Comparison of ENCODE assay signal across 1 fruit fly cellular context in genomic region chr3R:4912130-4912549, dm6.
TF ChIP-seq lines count a peak whose summit lies in the region.

No protein-coding gene starts in this region.

TF ChIP-seq in whole organism, embryonic, 481 proteins besides CTCF, POLR2A, EP300 and RAD21 (continued from another document and continues in another):
- TF ChIP-seq fd64A (GFP tag; optimal IDR thresholded peaks at IDR 0.05; lab: Kevin White, UChicago) (peak; percentile 21), E2f1 (GFP tag; IDR thresholded peaks at IDR 0.05; lab: Robert Waterston, UW) (peak; percentile 59), abd-A (tag; optimal IDR thresholded peaks at IDR 0.05; lab: Kevin White, UChicago) (no peak), Lim3 (GFP tag; IDR thresholded peaks at IDR 0.05; lab: Robert Waterston, UW) (no peak), CG34376 (GFP tag; optimal IDR thresholded peaks at IDR 0.05; lab: Kevin White, UChicago) (peak; percentile 89), yki (optimal IDR thresholded peaks at IDR 0.05; lab: Kevin White, UChicago) (no peak), chif (GFP tag; optimal IDR thresholded peaks at IDR 0.05; lab: Kevin White, UChicago) (peak; percentile 41 to 54), CG17385 (GFP tag; optimal IDR thresholded peaks at IDR 0.05; lab: Kevin White, UChicago) (peak; percentile 68), gem (tag; optimal IDR thresholded peaks at IDR 0.05; lab: Kevin White, UChicago) (peak; percentile 72), sr (GFP tag; IDR thresholded peaks at IDR 0.05; lab: Robert Waterston, UW) (no peak), CG2712 (tag; optimal IDR thresholded peaks at IDR 0.05; lab: Kevin White, UChicago) (peak; percentile 66), Spps (tag; optimal IDR thresholded peaks at IDR 0.05; lab: Kevin White, UChicago) (peak; percentile 11), CkIIα-i1 (GFP tag; IDR thresholded peaks at IDR 0.05; lab: Robert Waterston, UW) (no peak), Doc2 (GFP tag; IDR thresholded peaks at IDR 0.05; lab: Robert Waterston, UW) (0 out of 2 replicates have a peak, but pooled peaks have one; percentile 14), al (GFP tag; IDR thresholded peaks at IDR 0.05; lab: Robert Waterston, UW) (peak; percentile 56; the same call in 1 of the 2 replicates), CG2199 (GFP tag; IDR thresholded peaks at IDR 0.05; lab: Robert Waterston, UW) (0 out of 3 replicates have a peak, but pooled peaks have one; percentile 63), CG6254 (GFP tag; optimal IDR thresholded peaks at IDR 0.05; lab: Kevin White, UChicago) (peak; percentile 24), Dref (GFP tag; IDR thresholded peaks at IDR 0.05; lab: Robert Waterston, UW) (no peak), NK7.1 (GFP tag; optimal IDR thresholded peaks at IDR 0.05; lab: Kevin White, UChicago) (peak; percentile 20), CG6689 (GFP tag; IDR thresholded peaks at IDR 0.05; lab: Robert Waterston, UW) (peak; percentile 56), CG4424 (GFP tag; optimal IDR thresholded peaks at IDR 0.05; lab: Kevin White, UChicago) (peak; percentile 46), CG7987 (GFP tag; optimal IDR thresholded peaks at IDR 0.05; lab: Kevin White, UChicago) (peak; percentile 16), schlank (tag; optimal IDR thresholded peaks at IDR 0.05; lab: Kevin White, UChicago) (peak; percentile 71), wek (GFP tag; optimal IDR thresholded peaks at IDR 0.05; lab: Kevin White, UChicago) (peak; percentile 63), B-H1 (GFP tag; IDR thresholded peaks at IDR 0.05; lab: Robert Waterston, UW) (no peak), cad (GFP tag; optimal IDR thresholded peaks at IDR 0.05; lab: Kevin White, UChicago) (no peak), ato (GFP tag; IDR thresholded peaks at IDR 0.05; lab: Robert Waterston, UW; ENCODE audit: partially characterized antibody) (no peak), stc (GFP tag; IDR thresholded peaks at IDR 0.05; lab: Robert Waterston, UW) (peak; percentile 54; the same call in 1 of the 2 replicates), Fer2 (tag; optimal IDR thresholded peaks at IDR 0.05; lab: Kevin White, UChicago) (peak; percentile 51), CG15514 (GFP tag; optimal IDR thresholded peaks at IDR 0.05; lab: Kevin White, UChicago) (peak; percentile 57), CG10321 (GFP tag; IDR thresholded peaks at IDR 0.05; lab: Robert Waterston, UW) (no peak), CG4282 (GFP tag; optimal IDR thresholded peaks at IDR 0.05; lab: Kevin White, UChicago) (no peak), CG42726 (GFP tag; IDR thresholded peaks at IDR 0.05; lab: Robert Waterston, UW; ENCODE audit: partially characterized antibody) (no peak), CG6813 (GFP tag; optimal IDR thresholded peaks at IDR 0.05; lab: Kevin White, UChicago) (peak; percentile 45), CG8944 (GFP tag; optimal IDR thresholded peaks at IDR 0.05; lab: Kevin White, UChicago) (peak; percentile 54), Sox100B (GFP tag; optimal IDR thresholded peaks at IDR 0.05; lab: Kevin White, UChicago) (peak; percentile 3), pfk (GFP tag; optimal IDR thresholded peaks at IDR 0.05; lab: Kevin White, UChicago) (no peak), h (optimal IDR thresholded peaks at IDR 0.05; lab: Kevin White, UChicago) (no peak), dysf (GFP tag; IDR thresholded peaks at IDR 0.05; lab: Robert Waterston, UW) (peak; percentile 80), HLH4C (GFP tag; IDR thresholded peaks at IDR 0.05; lab: Robert Waterston, UW; ENCODE audit: partially characterized antibody) (no peak), CG32772 (GFP tag; IDR thresholded peaks at IDR 0.05; lab: Robert Waterston, UW) (peak; percentile 69), HmgZ (tag; optimal IDR thresholded peaks at IDR 0.05; lab: Kevin White, UChicago) (peak; percentile 89), H2.0 (GFP tag; IDR thresholded peaks at IDR 0.05; lab: Robert Waterston, UW) (peak; percentile 67), tap (tag; optimal IDR thresholded peaks at IDR 0.05; lab: Kevin White, UChicago) (peak; percentile 53), CG9817 (tag; optimal IDR thresholded peaks at IDR 0.05; lab: Kevin White, UChicago) (peak; percentile 66), vvl (GFP tag; IDR thresholded peaks at IDR 0.05; lab: Robert Waterston, UW) (peak; percentile 81), dmrt99B (tag; optimal IDR thresholded peaks at IDR 0.05; lab: Kevin White, UChicago) (peak; percentile 59), gce (GFP tag; IDR thresholded peaks at IDR 0.05; lab: Robert Waterston, UW) (0 out of 3 replicates have a peak, but pooled peaks have one; percentile 25), bigmax (GFP tag; optimal IDR thresholded peaks at IDR 0.05; lab: Kevin White, UChicago) (no peak), ci (GFP tag; IDR thresholded peaks at IDR 0.05; lab: Robert Waterston, UW) (peak; percentile 80), crol (GFP tag; IDR thresholded peaks at IDR 0.05; lab: Robert Waterston, UW) (peak; percentile 32), Elba2 (GFP tag; optimal IDR thresholded peaks at IDR 0.05; lab: Kevin White, UChicago) (no peak), CG34224 (GFP tag; IDR thresholded peaks at IDR 0.05; lab: Robert Waterston, UW; ENCODE audit: partially characterized antibody) (no peak), D (optimal IDR thresholded peaks at IDR 0.05; lab: Kevin White, UChicago) (no peak), D (GFP tag; optimal IDR thresholded peaks at IDR 0.05; lab: Kevin White, UChicago) (peak; percentile 39), CG13894 (tag; optimal IDR thresholded peaks at IDR 0.05; lab: Kevin White, UChicago) (peak; percentile 66), YL-1 (GFP tag; optimal IDR thresholded peaks at IDR 0.05; lab: Kevin White, UChicago) (no peak), phol (tag; optimal IDR thresholded peaks at IDR 0.05; lab: Kevin White, UChicago) (peak; percentile 48), CG11695 (GFP tag; IDR thresholded peaks at IDR 0.05; lab: Robert Waterston, UW) (peak; percentile 60; the same call in 1 of the 3 replicates), CG7963 (GFP tag; IDR thresholded peaks at IDR 0.05; lab: Robert Waterston, UW; ENCODE audit: partially characterized antibody) (no peak), HLH3B (GFP tag; IDR thresholded peaks at IDR 0.05; lab: Robert Waterston, UW) (peak; percentile 72), CG2678 (tag; optimal IDR thresholded peaks at IDR 0.05; lab: Kevin White, UChicago) (peak; percentile 75), CG3995 (GFP tag; optimal IDR thresholded peaks at IDR 0.05; lab: Kevin White, UChicago) (peak; percentile 25), CG3065 (GFP tag; optimal IDR thresholded peaks at IDR 0.05; lab: Kevin White, UChicago) (peak; percentile 32), NfI (GFP tag; optimal IDR thresholded peaks at IDR 0.05; lab: Kevin White, UChicago) (peak; percentile 61), Dad (GFP tag; optimal IDR thresholded peaks at IDR 0.05; lab: Kevin White, UChicago) (peak; percentile 42), Blimp-1 (GFP tag; optimal IDR thresholded peaks at IDR 0.05; lab: Kevin White, UChicago) (peak; percentile 33), Eip74EF (GFP tag; optimal IDR thresholded peaks at IDR 0.05; lab: Kevin White, UChicago) (peak in 1 of 2 experiments; percentile 52), Drgx (GFP tag; IDR thresholded peaks at IDR 0.05; lab: Robert Waterston, UW) (0 out of 2 replicates have a peak, but pooled peaks have one; percentile 24), lola (GFP tag; optimal IDR thresholded peaks at IDR 0.05; lab: Kevin White, UChicago) (peak in 1 of 3 experiments; percentile 24), Hr39 (optimal IDR thresholded peaks at IDR 0.05; lab: Kevin White, UChicago) (no peak), kah (GFP tag; optimal IDR thresholded peaks at IDR 0.05; lab: Kevin White, UChicago) (no peak), twi (tag; optimal IDR thresholded peaks at IDR 0.05; lab: Kevin White, UChicago) (peak; percentile 72), Asciz (GFP tag; optimal IDR thresholded peaks at IDR 0.05; lab: Kevin White, UChicago) (peak; percentile 5), chn (GFP tag; optimal IDR thresholded peaks at IDR 0.05; lab: Kevin White, UChicago) (peak; percentile 6), Oaz (GFP tag; IDR thresholded peaks at IDR 0.05; lab: Robert Waterston, UW) (peak; percentile 37; the same call in 1 of the 2 replicates), Hr78 (GFP tag; optimal IDR thresholded peaks at IDR 0.05; lab: Kevin White, UChicago) (peak in 1 of 2 experiments; percentile 80), CG15601 (tag; optimal IDR thresholded peaks at IDR 0.05; lab: Kevin White, UChicago) (peak; percentile 50), CG17328 (GFP tag; IDR thresholded peaks at IDR 0.05; lab: Robert Waterston, UW) (peak; percentile 63; the same call in 1 of the 2 replicates), CG10654 (GFP tag; optimal IDR thresholded peaks at IDR 0.05; lab: Kevin White, UChicago) (peak; percentile 36), CG12104 (GFP tag; optimal IDR thresholded peaks at IDR 0.05; lab: Kevin White, UChicago) (peak; percentile 28), Max (GFP tag; optimal IDR thresholded peaks at IDR 0.05; lab: Kevin White, UChicago) (peak; percentile 20), CG4328 (GFP tag; optimal IDR thresholded peaks at IDR 0.05; lab: Kevin White, UChicago) (peak; percentile 38), dan (GFP tag; IDR thresholded peaks at IDR 0.05; lab: Robert Waterston, UW) (no peak), Sox102F (GFP tag; optimal IDR thresholded peaks at IDR 0.05; lab: Kevin White, UChicago) (peak; percentile 57), gt (GFP tag; IDR thresholded peaks at IDR 0.05; lab: Robert Waterston, UW) (no peak), CG4617 (GFP tag; optimal IDR thresholded peaks at IDR 0.05; lab: Kevin White, UChicago; ENCODE audit: borderline replicate concordance) (no peak), maf-S (GFP tag; optimal IDR thresholded peaks at IDR 0.05; lab: Kevin White, UChicago) (peak; percentile 39), Hmr (GFP tag; optimal IDR thresholded peaks at IDR 0.05; lab: Kevin White, UChicago) (peak; percentile 78), Dp (GFP tag; optimal IDR thresholded peaks at IDR 0.05; lab: Kevin White, UChicago) (no peak), CG8478 (optimal IDR thresholded peaks at IDR 0.05; lab: Kevin White, UChicago) (no peak), pzg (GFP tag; optimal IDR thresholded peaks at IDR 0.05; lab: Kevin White, UChicago) (peak; percentile 7), Ssrp (tag; optimal IDR thresholded peaks at IDR 0.05; lab: Kevin White, UChicago) (no peak), Hmx (GFP tag; optimal IDR thresholded peaks at IDR 0.05; lab: Kevin White, UChicago) (no peak), so (GFP tag; IDR thresholded peaks at IDR 0.05; lab: Robert Waterston, UW) (peak; percentile 69; the same call in 1 of the 3 replicates), CG16779 (GFP tag; IDR thresholded peaks at IDR 0.05; lab: Robert Waterston, UW) (peak; percentile 11; the same call in 1 of the 2 replicates), ATbp (GFP tag; optimal IDR thresholded peaks at IDR 0.05; lab: Kevin White, UChicago) (peak; percentile 62), CG31224 (GFP tag; IDR thresholded peaks at IDR 0.05; lab: Robert Waterston, UW) (peak; percentile 65), CG1529 (GFP tag; optimal IDR thresholded peaks at IDR 0.05; lab: Kevin White, UChicago) (peak; percentile 21), CG17829 (tag; optimal IDR thresholded peaks at IDR 0.05; lab: Kevin White, UChicago) (peak; percentile 49), jigr1 (GFP tag; IDR thresholded peaks at IDR 0.05; lab: Robert Waterston, UW) (no peak), Dll (GFP tag; IDR thresholded peaks at IDR 0.05; lab: Robert Waterston, UW; ENCODE audit: partially characterized antibody) (no peak), jumu (GFP tag; optimal IDR thresholded peaks at IDR 0.05; lab: Kevin White, UChicago) (peak; percentile 60), CG17361 (GFP tag; IDR thresholded peaks at IDR 0.05; lab: Robert Waterston, UW) (peak; percentile 57; the same call in 2 of the 3 replicates), pho (GFP tag; optimal IDR thresholded peaks at IDR 0.05; lab: Kevin White, UChicago) (peak; percentile 75), BtbVII (GFP tag; optimal IDR thresholded peaks at IDR 0.05; lab: Kevin White, UChicago) (peak; percentile 58), CG1233 (GFP tag; optimal IDR thresholded peaks at IDR 0.05; lab: Kevin White, UChicago) (peak; percentile 47), seq (GFP tag; IDR thresholded peaks at IDR 0.05; lab: Robert Waterston, UW) (peak; percentile 37; the same call in 1 of the 2 replicates), CG15479 (GFP tag; optimal IDR thresholded peaks at IDR 0.05; lab: Kevin White, UChicago) (peak; percentile 99), bsh (GFP tag; optimal IDR thresholded peaks at IDR 0.05; lab: Kevin White, UChicago) (peak in 1 of 2 experiments; percentile 56), Lpt (GFP tag; optimal IDR thresholded peaks at IDR 0.05; lab: Kevin White, UChicago) (no peak), HHEX (GFP tag; optimal IDR thresholded peaks at IDR 0.05; lab: Kevin White, UChicago) (peak; percentile 71), ham (GFP tag; IDR thresholded peaks at IDR 0.05; lab: Robert Waterston, UW) (no peak), CG1603 (tag; optimal IDR thresholded peaks at IDR 0.05; lab: Kevin White, UChicago) (peak; percentile 80), chm (GFP tag; IDR thresholded peaks at IDR 0.05; lab: Robert Waterston, UW) (peak; percentile 62; the same call in 1 of the 2 replicates), cas (GFP tag; IDR thresholded peaks at IDR 0.05; lab: Robert Waterston, UW) (0 out of 2 replicates have a peak, but pooled peaks have one; percentile 54), cg (GFP tag; optimal IDR thresholded peaks at IDR 0.05; lab: Kevin White, UChicago) (peak; percentile 77), CG12299 (tag; optimal IDR thresholded peaks at IDR 0.05; lab: Kevin White, UChicago) (no peak), CG10431 (GFP tag; optimal IDR thresholded peaks at IDR 0.05; lab: Kevin White, UChicago) (peak; percentile 21), NC2β (GFP tag; optimal IDR thresholded peaks at IDR 0.05; lab: Kevin White, UChicago) (no peak), esg (GFP tag; conservative IDR thresholded peaks at IDR 0.05; lab: Robert Waterston, UW) (peak; percentile 57), gsb (GFP tag; IDR thresholded peaks at IDR 0.05; lab: Robert Waterston, UW) (0 out of 2 replicates have a peak, but pooled peaks have one; percentile 43), chinmo (GFP tag; IDR thresholded peaks at IDR 0.05; lab: Robert Waterston, UW; ENCODE audit: partially characterized antibody) (0 out of 4 replicates have a peak, but pooled peaks have one; percentile 64), Fer1 (GFP tag; optimal IDR thresholded peaks at IDR 0.05; lab: Kevin White, UChicago) (peak; percentile 80), CG10147 (GFP tag; optimal IDR thresholded peaks at IDR 0.05; lab: Kevin White, UChicago) (peak; percentile 30), az2 (GFP tag; optimal IDR thresholded peaks at IDR 0.05; lab: Kevin White, UChicago) (peak; percentile 44), pan (optimal IDR thresholded peaks at IDR 0.05; lab: Kevin White, UChicago) (no peak), pan (GFP tag; optimal IDR thresholded peaks at IDR 0.05 in 1 of 2, IDR thresholded peaks at IDR 0.05 in 1 of 2) (peak in 1 of 2 experiments; percentile 67), CG14710 (tag; optimal IDR thresholded peaks at IDR 0.05; lab: Kevin White, UChicago) (peak; percentile 12)
